Worm (Caenorhabditis elegans) whole organism, midembryonic: ENCODE results near the gene cox-15.

Experiments used
- T22C8.4 ChIP-seq: fragments of 200-800 bp; sonication (Bioruptor generic); IDR thresholded peaks from 2 replicates; pipeline ENCODE4 v1.3.6; 2022; ENCODE audit warnings: missing genetic modification characterization, missing compliant biosample characterization
- cog-1 ChIP-seq: sonication (generic microtip); optimal IDR thresholded peaks from 2 replicates; lab custom pipeline; 2016; ENCODE audit warnings: missing genetic modification characterization, missing compliant biosample characterization
- flt-1 ChIP-seq: fragments of 200-800 bp; sonication (Bioruptor generic); IDR thresholded peaks from 2 replicates; pipeline ENCODE4 v1.3.6; 2022; ENCODE audit warnings: missing genetic modification characterization, missing compliant biosample characterization
- klf-2 ChIP-seq: fragments of 200-800 bp; sonication (Bioruptor generic); conservative IDR thresholded peaks from 2 replicates; pipeline ENCODE4 v1.3.6; 2022; ENCODE audit warnings: missing genetic modification reagents, missing genetic modification characterization, missing compliant biosample characterization
- med-1 ChIP-seq: sonication (generic microtip); optimal IDR thresholded peaks from 2 replicates; lab custom pipeline; 2017; ENCODE audit warnings: missing genetic modification characterization, mild to moderate bottlenecking, missing compliant biosample characterization, antibody characterized with exemption, missing genetic modification reagents; ENCODE audit not compliant: insufficient read depth
- ref-1 ChIP-seq: fragments of 200-800 bp; sonication (Bioruptor generic); conservative IDR thresholded peaks from 2 replicates; pipeline ENCODE4 v1.3.6; 2022; ENCODE audit warnings: missing genetic modification reagents, missing genetic modification characterization, missing compliant biosample characterization
- tab-1 ChIP-seq: fragments of 200-800 bp; sonication (Bioruptor generic); IDR thresholded peaks from 2 replicates; pipeline ENCODE4 v1.3.6; 2022; ENCODE audit warnings: missing genetic modification characterization, missing compliant biosample characterization
- ztf-23 ChIP-seq: fragments of 200-800 bp; sonication (Bioruptor generic); IDR thresholded peaks from 2 replicates; pipeline ENCODE4 v1.3.6; 2022; ENCODE audit warnings: missing genetic modification reagents, missing genetic modification characterization, missing compliant biosample characterization
- ztf-29 ChIP-seq: fragments of 200-800 bp; sonication (Bioruptor generic); IDR thresholded peaks from 2 replicates; pipeline ENCODE4 v1.3.6; 2022; ENCODE audit warnings: missing genetic modification reagents, missing genetic modification characterization, missing compliant biosample characterization

Gene cox-15

DNA sequence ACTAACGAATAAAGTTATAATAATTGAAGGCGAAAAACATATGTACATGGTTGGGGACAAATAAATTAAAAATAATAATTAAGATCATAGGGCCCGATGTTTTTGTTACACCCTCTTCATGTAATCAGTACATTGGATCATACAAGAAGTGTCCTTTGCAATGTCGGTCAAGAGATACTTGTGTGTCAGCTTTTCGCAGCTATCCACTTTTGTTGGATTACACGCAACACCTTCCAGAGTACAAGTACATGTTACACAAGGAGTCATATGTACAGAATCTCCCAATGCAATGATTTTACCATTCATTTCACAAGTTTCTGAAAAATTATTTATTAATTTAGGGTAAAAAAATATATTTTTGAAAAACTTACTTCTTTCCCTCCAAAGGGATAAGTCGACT is 6.2 kb upstream of the cox-15 start:
- no peak for TF ChIP-seq ztf-29 (GFP tag; lab: Robert Waterston, UW)
- no peak for TF ChIP-seq cog-1
- TF ChIP-seq klf-2 (GFP tag; lab: Robert Waterston, UW): no peak
- TF ChIP-seq med-1 (GFP tag; lab: Kevin White, UChicago): no peak
- TF ChIP-seq tab-1 (GFP tag; lab: Robert Waterston, UW): no peak
- no peak for TF ChIP-seq flt-1 (GFP tag; lab: Robert Waterston, UW)
- no peak for TF ChIP-seq T22C8.4 (GFP tag; lab: Robert Waterston, UW)
- no peak for TF ChIP-seq ztf-23 (GFP tag; lab: Robert Waterston, UW)
- no peak for TF ChIP-seq ref-1 (GFP tag; lab: Robert Waterston, UW)

DNA sequence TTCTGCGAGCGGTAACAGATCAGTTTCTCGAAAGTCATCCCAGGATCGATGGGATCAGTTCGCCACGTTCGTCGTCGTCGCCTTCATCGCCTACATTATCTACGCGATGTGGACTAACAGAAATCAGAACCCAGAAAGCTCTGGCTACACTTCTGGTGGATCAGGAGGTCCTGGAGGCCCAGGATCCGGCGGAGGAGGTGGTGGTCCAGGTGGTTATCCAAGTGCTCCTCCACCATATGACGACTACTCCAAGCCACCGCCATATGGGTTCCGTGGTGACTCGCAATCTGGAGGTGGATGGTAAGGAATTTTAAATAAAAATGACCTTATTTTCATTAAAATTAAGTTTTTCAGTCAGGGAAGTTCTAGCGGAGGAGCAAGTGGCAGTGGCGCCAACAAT is 5.5 kb upstream of the cox-15 start:
- TF ChIP-seq cog-1: no peak

DNA sequence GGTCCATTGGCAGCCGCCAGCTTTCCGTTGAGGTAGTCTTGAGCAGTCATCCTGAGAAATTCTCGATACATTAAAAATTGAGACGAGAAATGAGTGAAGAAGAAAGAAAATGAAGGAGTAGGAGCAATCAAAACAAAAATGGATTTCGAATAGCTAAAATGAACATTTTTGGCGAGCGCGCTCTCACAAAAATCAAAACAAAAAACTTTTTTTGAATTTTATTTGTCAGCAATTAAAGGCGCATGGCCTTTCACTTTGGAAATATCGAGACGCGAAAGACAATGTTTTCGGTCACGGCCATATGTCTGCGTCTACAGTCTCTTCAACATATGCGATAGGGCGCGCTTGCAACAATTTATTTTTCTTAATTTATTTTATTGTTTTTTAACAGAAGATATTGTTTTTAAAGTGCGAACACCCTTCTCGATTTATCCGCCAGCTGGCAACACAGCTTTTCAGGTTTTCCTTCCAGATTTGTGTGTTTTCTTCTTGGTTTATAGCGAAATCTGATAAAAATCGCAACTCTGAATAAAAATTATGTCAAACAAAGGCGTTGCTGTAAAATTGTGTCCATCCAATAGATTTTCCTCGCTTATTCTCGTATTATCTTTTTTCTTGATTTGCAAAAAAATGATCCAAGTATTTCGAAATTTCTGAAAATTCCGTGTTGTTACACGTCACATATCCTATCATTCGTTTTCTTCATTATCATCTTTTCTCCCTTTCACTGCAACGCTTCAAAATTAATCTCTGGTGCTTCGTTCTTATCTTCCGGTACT is 4.3 kb upstream of the cox-15 start, which contains the start of the genes rpn-9 and T06D8.9:
TSS of gene rpn-9 (minus strand) at position 51 of the 779 bp plus-strand sequence.
TSS of gene T06D8.9 (plus strand) at position 729 of the 779 bp plus-strand sequence.
- TF ChIP-seq T22C8.4 (GFP tag; lab: Robert Waterston, UW) (no peak), klf-2 (GFP tag; lab: Robert Waterston, UW) (no peak), ztf-23 (GFP tag; lab: Robert Waterston, UW) (no peak), ref-1 (GFP tag; lab: Robert Waterston, UW) (no peak), flt-1 (GFP tag; lab: Robert Waterston, UW) (0 out of 2 replicates have a peak, but pooled peaks have one; percentile 4), tab-1 (GFP tag; lab: Robert Waterston, UW) (no peak), cog-1 (peak; percentile 80), ztf-29 (GFP tag; lab: Robert Waterston, UW) (no peak), med-1 (GFP tag; lab: Kevin White, UChicago) (no peak)

ce11 chrII:11237099-11237498 is 2.3 kb upstream of the cox-15 start, which contains the start of gene fndc-1:
TSS of gene fndc-1 (minus strand) at chrII:11237325.
- TF ChIP-seq T22C8.4 (GFP tag; lab: Robert Waterston, UW): no peak
- TF ChIP-seq ref-1 (GFP tag; lab: Robert Waterston, UW): no peak
- no peak for TF ChIP-seq cog-1
- TF ChIP-seq tab-1 (GFP tag; lab: Robert Waterston, UW): no peak
- TF ChIP-seq flt-1 (GFP tag; lab: Robert Waterston, UW): no peak
- TF ChIP-seq ztf-29 (GFP tag; lab: Robert Waterston, UW): no peak
- TF ChIP-seq ztf-23 (GFP tag; lab: Robert Waterston, UW): no peak

DNA sequence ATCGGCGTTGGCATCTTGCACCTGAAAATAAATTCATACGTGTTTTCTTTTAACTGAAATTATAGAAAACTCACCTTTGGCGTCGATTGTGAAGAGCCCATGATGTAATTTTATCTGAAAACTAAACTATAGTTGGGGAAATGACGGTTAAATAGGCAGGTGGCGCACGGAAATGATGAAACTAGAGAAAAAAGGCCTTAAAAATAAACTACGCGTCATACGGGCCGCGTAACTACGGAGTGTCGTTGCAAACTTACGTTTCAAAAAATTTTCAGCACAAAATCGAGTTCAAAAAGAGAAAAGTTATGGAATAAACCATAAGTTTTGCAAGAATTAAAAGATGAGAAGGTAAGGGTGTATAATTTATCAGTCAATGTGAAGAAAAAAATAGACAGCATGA is 1.5 kb upstream of the cox-15 start, which contains the start of gene cchl-1:
TSS of gene cchl-1 (minus strand) at position 114 of the 400 bp plus-strand sequence.
- TF ChIP-seq ref-1 (GFP tag; lab: Robert Waterston, UW) (no peak), klf-2 (GFP tag; lab: Robert Waterston, UW) (no peak), T22C8.4 (GFP tag; lab: Robert Waterston, UW) (no peak), flt-1 (GFP tag; lab: Robert Waterston, UW) (no peak), cog-1 (no peak), ztf-29 (GFP tag; lab: Robert Waterston, UW) (no peak), tab-1 (GFP tag; lab: Robert Waterston, UW) (no peak), med-1 (GFP tag; lab: Kevin White, UChicago) (no peak), ztf-23 (GFP tag; lab: Robert Waterston, UW) (no peak)

DNA sequence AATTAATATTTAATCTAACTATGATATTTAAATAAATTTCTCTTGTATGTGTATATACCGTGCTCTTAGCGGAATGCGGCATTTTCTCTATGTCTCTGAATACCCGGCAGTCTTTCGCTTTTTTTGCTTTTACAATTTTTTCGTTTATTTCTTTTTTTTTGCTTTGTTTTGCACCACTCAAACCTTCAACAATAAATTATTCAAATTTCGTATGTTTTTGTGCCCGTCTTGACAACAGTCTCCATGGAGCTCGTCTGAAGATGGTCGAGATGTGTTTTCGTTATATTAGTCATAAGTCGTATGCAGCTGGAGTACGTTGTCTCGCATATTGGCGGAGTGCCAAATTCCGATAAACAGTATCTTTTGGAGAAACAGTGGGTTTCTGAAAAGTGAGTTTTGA is 8.4 kb downstream of the cox-15 start, which contains the start of gene T06D8.2:
TSS of gene T06D8.2 (plus strand) at position 301 of the 400 bp plus-strand sequence.
- TF ChIP-seq flt-1 (GFP tag; lab: Robert Waterston, UW) (no peak), klf-2 (GFP tag; lab: Robert Waterston, UW) (no peak), med-1 (GFP tag; lab: Kevin White, UChicago) (no peak), T22C8.4 (GFP tag; lab: Robert Waterston, UW) (no peak), ztf-23 (GFP tag; lab: Robert Waterston, UW) (no peak), ref-1 (GFP tag; lab: Robert Waterston, UW) (no peak), cog-1 (no peak), ztf-29 (GFP tag; lab: Robert Waterston, UW) (no peak)

DNA sequence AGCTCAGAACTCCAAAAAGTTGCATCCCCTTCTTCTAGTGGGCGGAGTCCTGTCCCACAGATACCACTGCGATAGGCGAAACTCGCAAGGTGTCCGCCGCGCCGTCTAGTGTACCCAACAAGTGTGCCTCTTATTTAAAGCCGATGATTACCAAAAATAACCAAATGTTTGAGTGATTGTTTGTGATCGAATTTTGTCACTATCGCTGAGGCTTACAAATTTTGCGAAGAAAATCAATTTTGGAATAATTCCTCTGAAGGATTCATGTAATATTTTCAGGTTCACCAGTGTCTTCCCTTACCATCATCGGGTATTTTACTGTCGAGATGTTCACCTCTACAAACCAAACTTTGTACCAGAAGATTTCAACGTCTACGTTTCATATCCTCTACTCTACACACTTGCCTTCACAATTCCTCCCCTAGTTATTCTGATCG is 10.7 kb downstream of the cox-15 start:
- TF ChIP-seq ztf-29 (GFP tag; lab: Robert Waterston, UW) (no peak), tab-1 (GFP tag; lab: Robert Waterston, UW) (no peak; the same call in 1 of the 2 replicates)

DNA sequence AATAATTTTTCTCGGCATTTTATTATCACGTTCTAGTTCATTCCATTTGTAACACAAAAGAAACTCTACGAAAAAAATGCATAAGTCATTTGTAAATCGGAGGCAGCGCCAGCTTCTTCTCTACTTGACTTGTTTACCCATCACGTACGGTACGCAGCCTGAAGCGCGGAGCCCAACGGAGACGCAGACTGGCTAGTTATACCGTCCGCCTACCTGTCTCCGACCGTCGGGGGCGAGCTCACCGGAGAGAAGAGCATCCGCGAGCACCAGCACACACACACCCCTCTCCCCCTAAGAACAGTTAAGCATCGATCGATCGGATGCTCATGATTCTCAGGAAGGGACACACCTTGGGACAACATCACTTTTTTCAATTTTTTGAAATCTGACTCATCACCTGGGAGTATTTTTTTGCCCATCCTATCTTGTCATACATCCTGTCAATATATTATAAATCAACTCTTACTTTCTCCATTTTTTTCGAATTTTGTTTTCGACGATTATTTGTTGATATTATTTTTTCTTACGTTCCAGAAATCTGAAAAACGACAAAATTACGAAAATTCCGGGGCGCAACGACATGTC is 12.9 kb downstream of the cox-15 start, which contains the start of gene plpr-1:
TSS of gene plpr-1 (plus strand) at position 535 of the 585 bp plus-strand sequence.
- no peak for TF ChIP-seq flt-1 (GFP tag; lab: Robert Waterston, UW)
- no peak for TF ChIP-seq tab-1 (GFP tag; lab: Robert Waterston, UW)
- TF ChIP-seq ztf-23 (GFP tag; lab: Robert Waterston, UW): no peak
- no peak for TF ChIP-seq T22C8.4 (GFP tag; lab: Robert Waterston, UW)

DNA sequence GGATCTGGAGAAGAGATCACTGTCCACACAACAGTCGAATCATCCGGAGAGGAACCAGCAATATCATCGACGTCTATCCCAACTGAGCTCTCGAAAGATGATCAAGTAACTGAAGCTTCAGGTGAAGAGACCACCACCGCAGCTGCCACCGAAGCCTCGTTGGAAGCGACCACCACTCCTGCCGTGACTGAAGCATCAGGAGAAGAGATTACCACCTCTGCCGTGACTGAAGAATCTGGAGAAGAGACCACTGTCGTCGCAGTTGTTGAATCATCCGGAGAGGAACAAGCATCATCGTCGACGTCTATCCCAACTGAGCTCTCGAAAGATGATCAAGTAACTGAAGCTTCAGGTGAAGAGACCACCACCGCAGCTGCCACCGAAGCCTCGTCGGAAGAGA is 23.1 kb downstream of the cox-15 start:
- TF ChIP-seq tab-1 (GFP tag; lab: Robert Waterston, UW): 0 out of 2 replicates have a peak, but pooled peaks have one; percentile 30
